Fruit fly (Drosophila melanogaster) whole organism, adult: ENCODE results near the gene pths.

Experiments used
- CG12768 ChIP-seq: fragments of 200-800 bp; sonication (Bioruptor generic); optimal IDR thresholded peaks from 2 replicates; lab custom pipeline; 2017; ENCODE audit warnings: missing biosample characterization, missing genetic modification characterization, mild to moderate bottlenecking, moderate library complexity, missing genetic modification reagents
- CG33017 ChIP-seq: fragments of 200-800 bp; sonication (Bioruptor generic); optimal IDR thresholded peaks from 2 replicates; lab custom pipeline; 2018; ENCODE audit warnings: missing biosample characterization, mild to moderate bottlenecking, missing genetic modification characterization, moderate library complexity
- Mnt ChIP-seq: fragments of 200-800 bp; sonication (Bioruptor generic); optimal IDR thresholded peaks from 2 replicates; lab custom pipeline; 2016; ENCODE audit warnings: missing biosample characterization, mild to moderate bottlenecking, missing genetic modification characterization
- kay ChIP-seq: fragments of 200-800 bp; sonication (Bioruptor generic); peaks from one replicate; lab custom pipeline; 2016; ENCODE audit warnings: missing biosample characterization, missing genetic modification characterization, borderline replicate concordance
- pad ChIP-seq: fragments of 200-800 bp; sonication (Bioruptor generic); optimal IDR thresholded peaks from 3 replicates; lab custom pipeline; 2017; ENCODE audit warnings: missing biosample characterization, missing genetic modification characterization, mild to moderate bottlenecking, moderate library complexity, missing genetic modification reagents
- toe ChIP-seq: fragments of 200-800 bp; sonication (Bioruptor generic); optimal IDR thresholded peaks from 2 replicates; lab custom pipeline; 2016; ENCODE audit warnings: missing biosample characterization, missing genetic modification characterization

dm6 chr2L:21105127-21105526 is 37.9 kb upstream of the pths start:
- no peak for TF ChIP-seq Mnt (GFP tag; lab: Kevin White, UChicago)
- TF ChIP-seq CG33017 = no peak
- TF ChIP-seq pad (GFP tag; lab: Kevin White, UChicago) = no peak
- TF ChIP-seq CG12768 = no peak
- TF ChIP-seq toe (GFP tag; lab: Kevin White, UChicago) = no peak
- no peak for TF ChIP-seq kay (GFP tag; lab: Kevin White, UChicago)
